Fruit fly (Drosophila melanogaster) whole organism, embryonic: ENCODE results near the gene CG18171.

Source experiments
- Atf3 ChIP-seq: fragments of 200-800 bp; sonication (Bioruptor generic); optimal IDR thresholded peaks from 3 replicates; lab custom pipeline; 2016; ENCODE audit warnings: missing biosample characterization, missing genetic modification characterization
- Ptx1 ChIP-seq: fragments of 200-800 bp; sonication (Bioruptor generic); IDR thresholded peaks from 2 replicates; pipeline ENCODE4 v1.3.6; 2022; ENCODE audit warnings: missing biosample characterization, missing genetic modification characterization
- chn ChIP-seq: fragments of 200-800 bp; sonication (Bioruptor generic); optimal IDR thresholded peaks from 2 replicates; lab custom pipeline; 2016; ENCODE audit warnings: missing biosample characterization, missing genetic modification characterization
- h ChIP-seq: fragments of >200 bp; optimal IDR thresholded peaks from 2 replicates; lab custom pipeline; 2017
- kni ChIP-seq: fragments of 200-800 bp; sonication (Bioruptor generic); optimal IDR thresholded peaks from 3 replicates; lab custom pipeline; 2017; ENCODE audit warnings: mild to moderate bottlenecking, missing biosample characterization, missing genetic modification reagents, missing genetic modification characterization
- nerfin-1 ChIP-seq: fragments of 200-800 bp; sonication (Bioruptor generic); optimal IDR thresholded peaks from 3 replicates; lab custom pipeline; 2019; ENCODE audit warnings: missing biosample characterization, mild to moderate bottlenecking, missing genetic modification characterization, moderate library complexity

dm6 chr3L:1709161-1709560, 13.8 kb downstream of the CG18171 start:
- no peak for TF ChIP-seq h
- no peak for TF ChIP-seq kni (GFP tag; lab: Kevin White, UChicago)
- no peak for TF ChIP-seq Ptx1 (GFP tag; lab: Robert Waterston, UW)
- no peak for TF ChIP-seq nerfin-1 (tag; lab: Kevin White, UChicago)
- TF ChIP-seq Atf3 (GFP tag; lab: Kevin White, UChicago) = no peak
- TF ChIP-seq chn = no peak
